Worm (Caenorhabditis elegans) whole organism, L4 larva: ENCODE results near the gene fipr-14.

ENCODE experiments used
- F26F4.8 ChIP-seq: fragments of 200-800 bp; sonication (Bioruptor generic); conservative IDR thresholded peaks from 2 replicates; pipeline ENCODE4 v1.3.6; 2022; ENCODE audit warnings: missing genetic modification characterization, missing compliant biosample characterization
- F44E2.7 ChIP-seq: fragments of 200-800 bp; sonication (Bioruptor generic); IDR thresholded peaks from 2 replicates; pipeline ENCODE4 v2.1.2; 2022; ENCODE audit warnings: missing genetic modification characterization, missing compliant biosample characterization
- F49E8.2 ChIP-seq: sonication (generic microtip); optimal IDR thresholded peaks from 2 replicates; lab custom pipeline; 2016; ENCODE audit warnings: missing compliant biosample characterization, mild to moderate bottlenecking, missing genetic modification characterization, borderline replicate concordance
- R02D3.7 ChIP-seq: fragments of 150-350 bp; sonication (generic microtip); optimal IDR thresholded peaks from 3 replicates; lab custom pipeline; 2014; ENCODE audit warnings: missing biosample characterization, missing genetic modification characterization
- ZK546.5 ChIP-seq, 2 experiments: sonication (generic microtip); optimal IDR thresholded peaks; 2 replicates each; lab custom pipeline; 2017; ENCODE audit warnings: missing biosample characterization in 2 of 2, missing genetic modification characterization in 2 of 2
- aha-1 ChIP-seq: fragments of 150-350 bp; peaks from one replicate; lab custom pipeline; 2014; ENCODE audit warnings: missing biosample characterization, missing genetic modification characterization
- ceh-28 ChIP-seq: fragments of 150-350 bp; optimal IDR thresholded peaks from 2 replicates; lab custom pipeline; 2014; ENCODE audit warnings: missing biosample characterization, missing genetic modification reagents, missing genetic modification characterization
- ces-1 ChIP-seq: fragments of 150-350 bp; sonication (generic microtip); optimal IDR thresholded peaks from 4 replicates; lab custom pipeline; 2014; ENCODE audit warnings: missing biosample characterization, missing genetic modification reagents, missing genetic modification characterization
- cey-2 ChIP-seq: sonication (generic microtip); optimal IDR thresholded peaks from 3 replicates; lab custom pipeline; 2017; ENCODE audit warnings: missing genetic modification characterization, mild to moderate bottlenecking, missing compliant biosample characterization, antibody characterized with exemption, borderline replicate concordance; ENCODE audit not compliant: insufficient read depth
- daf-16 ChIP-seq, 3 experiments: sonication (generic microtip); optimal IDR thresholded peaks; 2 replicates each; lab custom pipeline; 2016 to 2017; ENCODE audit warnings: missing genetic modification characterization in 3 of 3, missing genetic modification reagents in 3 of 3, mild to moderate bottlenecking in 2 of 3, missing compliant biosample characterization in 2 of 3, missing biosample characterization in 1 of 3, moderate library complexity in 1 of 3
- daf-8 ChIP-seq: fragments of 200-800 bp; sonication (Bioruptor generic); IDR thresholded peaks from 2 replicates; pipeline ENCODE4 v1.3.6; 2022; ENCODE audit warnings: missing genetic modification characterization, missing compliant biosample characterization
- dve-1 ChIP-seq: sonication (generic microtip); optimal IDR thresholded peaks from 2 replicates; lab custom pipeline; 2017; ENCODE audit warnings: antibody characterized with exemption, mild to moderate bottlenecking, missing genetic modification characterization, missing compliant biosample characterization; ENCODE audit not compliant: insufficient read depth
- gei-8 ChIP-seq: fragments of 200-800 bp; sonication (Bioruptor generic); optimal IDR thresholded peaks from 2 replicates; lab custom pipeline; 2018; ENCODE audit warnings: mild to moderate bottlenecking, missing genetic modification characterization, missing compliant biosample characterization
- hlh-11 ChIP-seq: fragments of 200-800 bp; sonication (Bioruptor generic); optimal IDR thresholded peaks from 2 replicates; lab custom pipeline; 2018; ENCODE audit warnings: mild to moderate bottlenecking, missing genetic modification characterization, missing compliant biosample characterization
- hlh-30 ChIP-seq: sonication (generic microtip); optimal IDR thresholded peaks from 2 replicates; lab custom pipeline; 2017; ENCODE audit warnings: antibody characterized with exemption, mild to moderate bottlenecking, missing genetic modification characterization, missing compliant biosample characterization; ENCODE audit not compliant: insufficient read depth
- lim-7 ChIP-seq: fragments of 200-800 bp; sonication (Bioruptor generic); IDR thresholded peaks from 2 replicates; pipeline ENCODE4 v1.3.6; 2022; ENCODE audit warnings: missing genetic modification characterization, missing compliant biosample characterization
- lir-3 ChIP-seq: sonication (generic microtip); optimal IDR thresholded peaks from 2 replicates; lab custom pipeline; 2016; ENCODE audit warnings: mild to moderate bottlenecking, missing genetic modification characterization, missing compliant biosample characterization
- lsy-2 ChIP-seq, 2 experiments: fragments of 150-350 bp in 1 of 2; sonication (generic microtip) in 1 of 2; optimal IDR thresholded peaks; 2 replicates each; lab custom pipeline; 2014 to 2017; ENCODE audit warnings: missing biosample characterization in 2 of 2, missing genetic modification characterization in 2 of 2
- mdl-1 ChIP-seq, 2 experiments: fragments of 150-350 bp in 1 of 2; sonication (generic microtip) in 1 of 2; optimal IDR thresholded peaks; 2 replicates each; lab custom pipeline; 2014 to 2017; ENCODE audit warnings: missing biosample characterization in 2 of 2, missing genetic modification characterization in 2 of 2
- mep-1 ChIP-seq: fragments of 150-350 bp; sonication (generic microtip); optimal IDR thresholded peaks from 3 replicates; lab custom pipeline; 2014; ENCODE audit warnings: missing biosample characterization, missing genetic modification characterization
- mes-2 ChIP-seq: sonication (generic microtip); optimal IDR thresholded peaks from 2 replicates; lab custom pipeline; 2016; ENCODE audit warnings: missing genotype, mild to moderate bottlenecking, missing genetic modification characterization, missing compliant biosample characterization; ENCODE audit not compliant: poor library complexity, severe bottlenecking
- mxl-3 ChIP-seq: fragments of 200-800 bp; sonication (Bioruptor generic); optimal IDR thresholded peaks from 2 replicates; lab custom pipeline; 2018; ENCODE audit warnings: mild to moderate bottlenecking, missing genetic modification characterization, missing compliant biosample characterization
- nhr-102 ChIP-seq: sonication (generic microtip); optimal IDR thresholded peaks from 2 replicates; lab custom pipeline; 2016; ENCODE audit warnings: mild to moderate bottlenecking, missing genetic modification characterization, moderate library complexity, missing compliant biosample characterization
- nhr-28 ChIP-seq: fragments of 150-350 bp; optimal IDR thresholded peaks from 2 replicates; lab custom pipeline; 2014; ENCODE audit warnings: missing biosample characterization, missing genetic modification characterization
- nhr-42 ChIP-seq: fragments of 200-800 bp; sonication (Bioruptor generic); IDR thresholded peaks from 2 replicates; pipeline ENCODE4 v1.3.6; 2022; ENCODE audit warnings: missing genetic modification characterization, missing compliant biosample characterization
- nhr-6 ChIP-seq: fragments of 150-350 bp; optimal IDR thresholded peaks from 2 replicates; lab custom pipeline; 2014; ENCODE audit warnings: missing biosample characterization, missing genetic modification characterization
- nhr-76 ChIP-seq: fragments of 150-350 bp; optimal IDR thresholded peaks from 2 replicates; lab custom pipeline; 2014; ENCODE audit warnings: missing biosample characterization, missing genetic modification characterization
- pha-4 ChIP-seq, 2 experiments: fragments of 150-350 bp in 1 of 2; fragments of 200-800 bp in 1 of 2; sonication (Bioruptor generic) in 1 of 2; IDR thresholded peaks in 1 of 2; optimal IDR thresholded peaks in 1 of 2; 2 replicates each; pipeline versions ENCODE4 v1.3.6 to Lab custom; 2014 to 2022; ENCODE audit warnings: missing genetic modification characterization in 2 of 2, missing genetic modification reagents in 2 of 2, missing biosample characterization in 1 of 2, missing compliant biosample characterization in 1 of 2
- php-3 ChIP-seq: fragments of 200-800 bp; sonication (Bioruptor generic); IDR thresholded peaks from 2 replicates; pipeline ENCODE4 v1.3.6; 2022; ENCODE audit warnings: missing genetic modification reagents, missing genetic modification characterization, missing compliant biosample characterization
- rbr-2 ChIP-seq: sonication (generic microtip); optimal IDR thresholded peaks from 2 replicates; lab custom pipeline; 2016; ENCODE audit warnings: missing genotype, missing genetic modification characterization, missing compliant biosample characterization
- saeg-2 ChIP-seq: fragments of 200-800 bp; sonication (Bioruptor generic); IDR thresholded peaks from 2 replicates; pipeline ENCODE4 v1.3.6; 2022; ENCODE audit warnings: missing genetic modification reagents, missing genetic modification characterization, missing compliant biosample characterization
- snpc-4 ChIP-seq: fragments of 150-350 bp; optimal IDR thresholded peaks from 2 replicates; lab custom pipeline; 2014; ENCODE audit warnings: missing biosample characterization, missing genetic modification characterization
- unc-130 ChIP-seq: sonication (generic microtip); optimal IDR thresholded peaks from 2 replicates; lab custom pipeline; 2016; ENCODE audit warnings: missing genetic modification reagents, missing genetic modification characterization, missing compliant biosample characterization
- unc-39 ChIP-seq: sonication (generic microtip); optimal IDR thresholded peaks from 2 replicates; lab custom pipeline; 2017; ENCODE audit warnings: missing biosample characterization, missing genetic modification characterization
- unc-62 ChIP-seq, 3 experiments: fragments of 150-350 bp in 1 of 3; sonication (generic microtip); optimal IDR thresholded peaks in 2 of 3; peaks in 1 of 3; 1 replicate in 1 of 3; 2 replicates in 2 of 3; lab custom pipeline; 2014 to 2017; ENCODE audit warnings: missing biosample characterization in 3 of 3, missing genetic modification characterization in 3 of 3, missing genetic modification reagents in 3 of 3, missing genotype in 1 of 3

fipr-14 gene

DNA sequence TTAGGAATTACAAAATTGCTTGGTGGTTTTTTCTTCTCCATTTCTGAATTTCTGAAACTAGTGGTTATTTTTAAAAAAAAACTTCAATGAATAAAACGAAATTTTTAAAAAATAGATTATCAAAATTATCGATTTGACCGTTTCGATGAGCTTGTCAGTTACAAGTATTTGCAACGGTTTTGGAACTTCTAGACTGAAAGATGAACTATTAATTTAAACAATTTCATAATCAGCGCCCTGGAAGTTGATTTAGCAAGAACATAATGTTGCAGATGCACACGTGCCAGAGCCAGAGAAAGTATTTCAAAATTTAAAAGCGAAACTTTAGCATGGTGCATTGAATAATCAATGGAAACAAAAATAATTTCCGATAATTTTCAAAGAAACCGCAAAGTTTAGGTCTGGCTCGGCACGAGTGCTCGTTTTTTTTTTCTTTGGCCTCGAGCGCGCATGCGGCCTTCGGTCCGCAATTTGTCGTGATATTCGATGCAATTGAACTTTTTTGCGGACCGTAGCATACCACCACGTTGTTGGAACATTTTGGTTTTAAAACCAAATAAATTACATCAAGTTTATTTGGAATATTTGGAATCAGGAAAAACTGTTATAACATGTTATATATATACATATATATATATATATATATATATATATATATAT is 34.1 kb upstream of the fipr-14 start, which contains the start of gene T11G6.5 (continued):
- TF ChIP-seq mes-2 (tag; lab: Kevin White, UChicago) (peak; percentile 58), F26F4.8 (no peak), mxl-3 (GFP tag; lab: Kevin White, UChicago) (peak; percentile 60)

ce11 chrIV:10851136-10851535 is 25.8 kb upstream of the fipr-14 start:
- TF ChIP-seq snpc-4 (tag; lab: Kevin White, UChicago): no peak
- TF ChIP-seq unc-62 (GFP tag; optimal IDR thresholded peaks at IDR 0.05 in 1 of 2; lab: Kevin White, UChicago): peak in 1 of 2 experiments; percentile 50
- TF ChIP-seq unc-62 (tag; optimal IDR thresholded peaks at IDR 0.05; lab: Kevin White, UChicago): no peak
- TF ChIP-seq, all 104 proteins: peak for 1

- no peak for TF ChIP-seq nhr-42 (GFP tag; lab: Robert Waterston, UW)
- peak; percentile 70 for TF ChIP-seq aha-1
Observed at ce11 chrIV:10851833-10852232, 25.1 kb upstream of the fipr-14 start, which contains the start of gene T11G6.4. Gene T11G6.4, minus strand, starts transcription at chrIV:10851933.

DNA sequence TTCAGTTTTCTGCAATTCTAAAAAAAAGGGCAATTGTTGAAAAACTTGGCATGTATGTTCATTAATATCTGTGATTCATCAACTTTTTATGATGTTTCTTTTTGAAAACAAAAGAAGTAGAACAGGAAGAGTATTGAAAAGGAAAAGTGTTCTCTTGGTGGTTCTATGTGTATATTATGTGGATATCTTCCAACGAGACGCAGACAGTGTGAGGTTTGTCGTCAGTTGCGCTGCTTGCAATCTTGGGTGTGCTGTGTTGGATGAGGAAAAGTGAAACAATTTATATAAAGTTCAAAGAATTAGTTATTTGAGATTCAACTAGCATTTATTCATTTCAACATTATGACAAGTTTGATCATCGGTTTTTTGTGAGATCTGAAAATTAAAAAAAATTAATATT is 24.5 kb upstream of the fipr-14 start:
- no peak for TF ChIP-seq rbr-2 (tag; lab: Kevin White, UChicago)
- TF ChIP-seq daf-16 (GFP tag; optimal IDR thresholded peaks at IDR 0.05; lab: Kevin White, UChicago): no peak
- peak; percentile 35 for TF ChIP-seq daf-16 (tag; optimal IDR thresholded peaks at IDR 0.05; lab: Kevin White, UChicago)
- TF ChIP-seq hlh-11: peak; percentile 12
- peak in 1 of 2 experiments; percentile 57 for TF ChIP-seq lsy-2 (tag; optimal IDR thresholded peaks at IDR 0.05; lab: Kevin White, UChicago)
- TF ChIP-seq mep-1 (tag; lab: Kevin White, UChicago): peak; percentile 42
- TF ChIP-seq nhr-28: peak; percentile 44
- TF ChIP-seq nhr-6: peak; percentile 26
- no peak for TF ChIP-seq pha-4 (GFP tag; IDR thresholded peaks at IDR 0.05; lab: Robert Waterston, UW)
- TF ChIP-seq pha-4 (tag; optimal IDR thresholded peaks at IDR 0.05; lab: Kevin White, UChicago): peak; percentile 19
- peak; percentile 3 for TF ChIP-seq mes-2 (tag; lab: Kevin White, UChicago)
- TF ChIP-seq mdl-1 (tag; optimal IDR thresholded peaks at IDR 0.05; lab: Kevin White, UChicago): peak in 1 of 2 experiments; percentile 45
- TF ChIP-seq hlh-30 (tag; lab: Kevin White, UChicago): peak; percentile 4
- TF ChIP-seq daf-8 (GFP tag; lab: Robert Waterston, UW): no peak
- TF ChIP-seq dve-1 (tag; lab: Kevin White, UChicago): peak; percentile 42
- no peak for TF ChIP-seq ZK546.5 (tag; optimal IDR thresholded peaks at IDR 0.05; lab: Kevin White, UChicago)
- TF ChIP-seq, all 104 proteins: peak for 11

DNA sequence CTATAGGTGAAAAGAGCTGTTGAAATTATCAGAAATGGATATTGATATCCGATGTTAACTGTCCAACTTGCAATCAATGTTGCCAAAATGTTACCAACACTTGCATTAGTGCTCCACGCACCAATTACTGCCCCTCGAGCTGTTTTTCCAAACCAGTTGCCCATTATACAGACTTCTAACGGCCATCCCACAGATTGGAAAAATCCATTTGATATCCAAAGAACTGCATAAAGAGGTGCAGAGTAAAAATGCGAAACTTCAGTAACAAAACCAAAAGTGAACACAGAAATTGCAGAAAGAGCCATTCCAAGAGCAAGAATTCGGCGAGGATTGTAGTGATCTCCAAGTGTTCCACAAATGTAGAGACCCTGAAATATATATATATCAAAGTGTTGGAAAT is 22.9 kb upstream of the fipr-14 start:
- TF ChIP-seq aha-1 (peak; percentile 53), daf-16 (GFP tag; optimal IDR thresholded peaks at IDR 0.05; lab: Kevin White, UChicago) (no peak), daf-16 (tag; optimal IDR thresholded peaks at IDR 0.05; lab: Kevin White, UChicago) (no peak)

DNA sequence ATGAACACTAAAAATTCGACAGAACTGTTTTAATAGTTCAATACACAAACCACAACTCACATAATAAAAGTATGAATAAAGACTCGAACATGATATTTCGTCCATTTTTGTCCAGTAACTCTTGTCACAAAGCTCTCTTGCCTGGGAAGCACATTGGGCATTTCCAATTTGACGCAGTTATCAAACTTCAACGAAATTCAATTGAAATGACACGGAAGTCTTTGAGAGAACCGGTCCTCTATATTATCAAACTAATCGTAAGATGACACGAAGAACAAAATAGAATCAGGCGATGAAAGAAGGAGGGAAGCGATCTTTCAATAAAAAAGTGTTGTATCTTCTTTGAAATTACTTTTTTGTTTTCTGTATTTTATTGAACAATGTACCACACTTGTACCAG is 21.9 kb upstream of the fipr-14 start, which contains the start of gene T11G6.3:
TSS of gene T11G6.3 (minus strand) at position 189 of the 400 bp plus-strand sequence.
- peak; percentile 28 for TF ChIP-seq nhr-28
- TF ChIP-seq nhr-76 (tag; lab: Kevin White, UChicago): peak; percentile 13
- no peak for TF ChIP-seq unc-130 (GFP tag; lab: Kevin White, UChicago)
- peak; percentile 4 for TF ChIP-seq cey-2 (tag; lab: Kevin White, UChicago)
- TF ChIP-seq aha-1: peak; percentile 91
- peak; percentile 6 for TF ChIP-seq hlh-11
- TF ChIP-seq pha-4 (GFP tag; IDR thresholded peaks at IDR 0.05; lab: Robert Waterston, UW): no peak
- TF ChIP-seq pha-4 (tag; optimal IDR thresholded peaks at IDR 0.05; lab: Kevin White, UChicago): no peak
- no peak for TF ChIP-seq php-3 (GFP tag; lab: Robert Waterston, UW)

DNA sequence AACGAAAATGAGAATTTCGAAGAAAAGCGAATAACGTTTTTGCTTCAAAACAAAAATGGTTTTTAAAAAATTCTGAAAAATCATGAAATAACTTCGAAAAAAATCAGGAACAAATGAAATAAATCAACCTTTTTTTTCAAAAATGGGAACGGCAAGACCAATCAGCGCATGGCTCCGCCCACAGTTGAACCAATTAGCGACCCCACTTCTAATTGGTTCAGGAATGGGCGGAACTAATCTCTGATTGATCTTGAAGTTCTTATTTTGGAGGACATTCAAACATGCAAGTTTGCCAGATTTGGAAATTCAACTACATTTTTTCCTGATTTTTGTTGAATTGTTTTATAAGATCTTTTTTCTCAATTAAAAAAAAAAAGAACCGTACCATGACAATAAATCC is 21.0 kb upstream of the fipr-14 start:
- TF ChIP-seq cey-2 (tag; lab: Kevin White, UChicago) (no peak), rbr-2 (tag; lab: Kevin White, UChicago) (no peak), nhr-102 (no peak), saeg-2 (GFP tag; lab: Robert Waterston, UW) (no peak), unc-39 (tag; lab: Kevin White, UChicago) (no peak), ces-1 (GFP tag; lab: Kevin White, UChicago) (no peak), ceh-28 (tag; lab: Kevin White, UChicago) (no peak), R02D3.7 (tag; lab: Kevin White, UChicago) (no peak), mdl-1 (tag; optimal IDR thresholded peaks at IDR 0.05; lab: Kevin White, UChicago) (no peak), gei-8 (no peak), F49E8.2 (no peak), lir-3 (tag; lab: Kevin White, UChicago) (no peak), F44E2.7 (GFP tag; lab: Robert Waterston, UW) (no peak), lim-7 (no peak), nhr-6 (no peak)
